Fruit fly (Drosophila melanogaster) whole organism, prepupa: ENCODE measurements around the gene Tbcd.

Experiments
- Blimp-1 ChIP-seq: fragments of 200-800 bp; sonication (Bioruptor generic); optimal IDR thresholded peaks from 3 replicates; lab custom pipeline; 2017; ENCODE audit warnings: missing biosample characterization, missing genetic modification characterization, mild to moderate bottlenecking, moderate library complexity, missing genetic modification reagents
- CG11762 ChIP-seq: fragments of 200-800 bp; sonication (Bioruptor generic); optimal IDR thresholded peaks from 3 replicates; lab custom pipeline; 2016; ENCODE audit warnings: missing biosample characterization, missing genetic modification characterization; ENCODE audit not compliant: insufficient read depth
- CG32006 ChIP-seq: fragments of 200-800 bp; sonication (Bioruptor generic); optimal IDR thresholded peaks from 3 replicates; lab custom pipeline; 2017; ENCODE audit warnings: missing biosample characterization, mild to moderate bottlenecking, missing genetic modification characterization
- CG4318 ChIP-seq: fragments of 200-800 bp; sonication (Bioruptor generic); optimal IDR thresholded peaks from 3 replicates; lab custom pipeline; 2017; ENCODE audit warnings: missing biosample characterization, mild to moderate bottlenecking, missing genetic modification characterization
- CG8632 ChIP-seq: fragments of 200-800 bp; sonication (Bioruptor generic); optimal IDR thresholded peaks from 3 replicates; lab custom pipeline; 2016; ENCODE audit warnings: missing biosample characterization, missing genetic modification characterization
- Ets21C ChIP-seq: fragments of 200-800 bp; sonication (Bioruptor generic); optimal IDR thresholded peaks from 3 replicates; lab custom pipeline; 2016; ENCODE audit warnings: missing biosample characterization, missing genetic modification characterization
- Gug ChIP-seq: fragments of 200-800 bp; sonication (Bioruptor generic); IDR thresholded peaks from 2 replicates; pipeline ENCODE4 v1.3.6; 2022; ENCODE audit warnings: missing biosample characterization, missing genetic modification characterization
- Hr4 ChIP-seq: fragments of 200-800 bp; sonication (Bioruptor generic); optimal IDR thresholded peaks from 3 replicates; lab custom pipeline; 2016; ENCODE audit warnings: missing biosample characterization, missing genetic modification characterization
- Lpt ChIP-seq: fragments of 200-800 bp; sonication (Bioruptor generic); optimal IDR thresholded peaks from 3 replicates; lab custom pipeline; 2016; ENCODE audit warnings: missing biosample characterization, missing genetic modification characterization
- Sox102F ChIP-seq: fragments of 200-800 bp; sonication (Bioruptor generic); optimal IDR thresholded peaks from 2 replicates; lab custom pipeline; 2016; ENCODE audit warnings: missing biosample characterization, mild to moderate bottlenecking, missing genetic modification characterization
- lz ChIP-seq: fragments of 200-800 bp; sonication (Bioruptor generic); optimal IDR thresholded peaks from 3 replicates; lab custom pipeline; 2016; ENCODE audit warnings: missing biosample characterization, missing genetic modification characterization
- pdm3 ChIP-seq: fragments of 200-800 bp; sonication (Bioruptor generic); optimal IDR thresholded peaks from 3 replicates; lab custom pipeline; 2016; ENCODE audit warnings: missing biosample characterization, missing genetic modification characterization
- topi ChIP-seq: fragments of 200-800 bp; sonication (Bioruptor generic); optimal IDR thresholded peaks from 3 replicates; lab custom pipeline; 2016; ENCODE audit warnings: missing biosample characterization, missing genetic modification characterization

dm6 chr2L:2110350-2110888 is 36.9 kb upstream of the Tbcd start:
- TF ChIP-seq Gug (GFP tag; lab: Robert Waterston, UW), result no peak
- TF ChIP-seq CG4318 (GFP tag; lab: Kevin White, UChicago), result no peak
- no peak for TF ChIP-seq CG8632 (GFP tag; lab: Kevin White, UChicago)
- no peak for TF ChIP-seq pdm3 (GFP tag; lab: Kevin White, UChicago)
- TF ChIP-seq CG32006, result no peak
- no peak for TF ChIP-seq CG11762 (GFP tag; lab: Kevin White, UChicago)
- no peak for TF ChIP-seq Sox102F (GFP tag; lab: Kevin White, UChicago)
- no peak for TF ChIP-seq Lpt (GFP tag; lab: Kevin White, UChicago)
- TF ChIP-seq topi (GFP tag; lab: Kevin White, UChicago), result no peak
- no peak for TF ChIP-seq Hr4 (GFP tag; lab: Kevin White, UChicago)
- no peak for TF ChIP-seq Blimp-1 (GFP tag; lab: Kevin White, UChicago)
- TF ChIP-seq lz (GFP tag; lab: Kevin White, UChicago), result no peak
- no peak for TF ChIP-seq Ets21C (GFP tag; lab: Kevin White, UChicago)
